Fruit fly (Drosophila melanogaster): Measurements from ENCODE around the gene Top1.

The Top1 gene

dm6 chrX:15319699-15320482 is 612 bp downstream of the Top1 start:
- TF ChIP-seq CG8119 (GFP tag; IDR thresholded peaks at IDR 0.05): 0 out of 3 replicates have a peak, but pooled peaks have one; percentile 37
- TF ChIP-seq achi (GFP tag; optimal IDR thresholded peaks at IDR 0.05): no peak
- TF ChIP-seq CG11762 (GFP tag; optimal IDR thresholded peaks at IDR 0.05; ENCODE audit: insufficient read depth): no peak
- TF ChIP-seq CG1621 (tag; optimal IDR thresholded peaks at IDR 0.05): no peak
- TF ChIP-seq CG3919 (GFP tag; optimal IDR thresholded peaks at IDR 0.05): no peak
- peak; percentile 61 for TF ChIP-seq Eip78C (GFP tag)
- TF ChIP-seq Eip93F (GFP tag; optimal IDR thresholded peaks at IDR 0.05): no peak
- TF ChIP-seq Hr39 (GFP tag; optimal IDR thresholded peaks at IDR 0.05): no peak
- TF ChIP-seq CG6163 (GFP tag; IDR thresholded peaks at IDR 0.05): peak; percentile 21; the same call in 1 of the 3 replicates
- peak; percentile 75 for TF ChIP-seq svp (GFP tag)
- no peak for TF ChIP-seq CG10631 (GFP tag; optimal IDR thresholded peaks at IDR 0.05)
- TF ChIP-seq eg (GFP tag; IDR thresholded peaks at IDR 0.05): peak; percentile 24; the same call in 1 of the 3 replicates
- TF ChIP-seq vri (GFP tag; optimal IDR thresholded peaks at IDR 0.05): no peak
- no peak for TF ChIP-seq fd85E (GFP tag; optimal IDR thresholded peaks at IDR 0.05)
- TF ChIP-seq acj6 (GFP tag; optimal IDR thresholded peaks at IDR 0.05): no peak
- TF ChIP-seq cyc (GFP tag; optimal IDR thresholded peaks at IDR 0.05): no peak

DNA sequence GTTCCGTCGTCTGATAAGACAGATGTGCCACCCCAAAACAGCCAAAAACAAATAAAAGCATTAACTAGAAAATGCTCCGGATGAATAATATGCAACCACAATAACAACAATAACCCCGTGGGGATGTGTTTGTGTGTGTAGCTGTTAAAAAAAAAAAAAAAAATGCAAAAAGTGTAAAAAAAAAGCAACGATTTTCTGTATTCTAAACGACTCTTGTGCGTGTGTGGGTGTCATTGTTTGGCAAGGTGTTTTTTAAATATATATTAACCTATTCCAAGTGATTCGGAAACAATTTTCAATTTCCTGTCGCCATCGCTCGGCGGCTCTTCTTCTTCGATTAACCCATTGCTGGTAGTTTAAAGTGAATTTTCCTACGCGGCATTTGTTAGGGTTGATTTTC is 1.2 kb downstream of the Top1 start:
- no peak for TF ChIP-seq Eip75B (GFP tag; optimal IDR thresholded peaks at IDR 0.05)
- no peak for TF ChIP-seq lz (GFP tag; optimal IDR thresholded peaks at IDR 0.05)
- peak; percentile 17 for TF ChIP-seq dsx (GFP tag; optimal IDR thresholded peaks at IDR 0.05; ENCODE audit: poor library complexity, severe bottlenecking)
- peak; percentile 58 to 77 for TF ChIP-seq ss (GFP tag; optimal IDR thresholded peaks at IDR 0.05)
- no peak for TF ChIP-seq fkh (GFP tag; optimal IDR thresholded peaks at IDR 0.05)
- no peak for TF ChIP-seq achi (GFP tag; optimal IDR thresholded peaks at IDR 0.05)
- peak; percentile 5 for TF ChIP-seq CG6792 (GFP tag; optimal IDR thresholded peaks at IDR 0.05)
- peak; percentile 32 for TF ChIP-seq OdsH (GFP tag; optimal IDR thresholded peaks at IDR 0.05)
- no peak for TF ChIP-seq CG10631 (GFP tag; optimal IDR thresholded peaks at IDR 0.05)
- peak in 1 of 2 experiments; percentile 16 for TF ChIP-seq salr (GFP tag; optimal IDR thresholded peaks at IDR 0.05)
- no peak for TF ChIP-seq Sox15 (GFP tag; optimal IDR thresholded peaks at IDR 0.05)
- no peak for TF ChIP-seq fd85E (GFP tag; optimal IDR thresholded peaks at IDR 0.05)
- TF ChIP-seq CG6276 (GFP tag; optimal IDR thresholded peaks at IDR 0.05): peak; percentile 38
- TF ChIP-seq CG8119 (GFP tag; IDR thresholded peaks at IDR 0.05): peak; percentile 77
- TF ChIP-seq Hr39 (GFP tag; optimal IDR thresholded peaks at IDR 0.05): no peak
- TF ChIP-seq Hr4 (GFP tag; optimal IDR thresholded peaks at IDR 0.05): peak; percentile 23
- TF ChIP-seq topi (GFP tag; optimal IDR thresholded peaks at IDR 0.05): no peak
- TF ChIP-seq Lpt (GFP tag; optimal IDR thresholded peaks at IDR 0.05): peak; percentile 40
- TF ChIP-seq Eip78C (GFP tag): peak; percentile 80
- peak; percentile 42 for TF ChIP-seq Ets96B (tag; optimal IDR thresholded peaks at IDR 0.05)
- no peak for TF ChIP-seq CG11902 (GFP tag; optimal IDR thresholded peaks at IDR 0.05)
- no peak for TF ChIP-seq Hr38 (GFP tag; optimal IDR thresholded peaks at IDR 0.05)
- no peak for TF ChIP-seq Smox (GFP tag; optimal IDR thresholded peaks at IDR 0.05)
- no peak for TF ChIP-seq CG6854 (GFP tag; optimal IDR thresholded peaks at IDR 0.05)
- TF ChIP-seq CG3032 (tag; optimal IDR thresholded peaks at IDR 0.05): peak; percentile 11
- no peak for TF ChIP-seq Gug (GFP tag; IDR thresholded peaks at IDR 0.05)
- TF ChIP-seq CG16779 (tag; optimal IDR thresholded peaks at IDR 0.05): peak; percentile 45
- TF ChIP-seq Sox102F (GFP tag; optimal IDR thresholded peaks at IDR 0.05): peak; percentile 33
- TF ChIP-seq cyc (GFP tag; optimal IDR thresholded peaks at IDR 0.05): no peak
- TF ChIP-seq dac (GFP tag; optimal IDR thresholded peaks at IDR 0.05): no peak
- peak; percentile 74 for TF ChIP-seq eg (GFP tag; IDR thresholded peaks at IDR 0.05)
- no peak for TF ChIP-seq CG1621 (tag; optimal IDR thresholded peaks at IDR 0.05)
- TF ChIP-seq CG9139 (GFP tag; optimal IDR thresholded peaks at IDR 0.05): peak; percentile 55
- no peak for TF ChIP-seq CG4318 (GFP tag; optimal IDR thresholded peaks at IDR 0.05)
- TF ChIP-seq svp (GFP tag): no peak
- TF ChIP-seq fd59A (GFP tag; optimal IDR thresholded peaks at IDR 0.05): no peak
- TF ChIP-seq spab (GFP tag; optimal IDR thresholded peaks at IDR 0.05): peak; percentile 44
- TF ChIP-seq Ets21C (GFP tag; optimal IDR thresholded peaks at IDR 0.05): no peak
- peak; percentile 57 for TF ChIP-seq CG15336 (GFP tag; IDR thresholded peaks at IDR 0.05)
- TF ChIP-seq esn (GFP tag; optimal IDR thresholded peaks at IDR 0.05): peak; percentile 3
- TF ChIP-seq CG32006 (GFP tag; optimal IDR thresholded peaks at IDR 0.05): peak; percentile 16
- no peak for TF ChIP-seq CG31627 (GFP tag; optimal IDR thresholded peaks at IDR 0.05)

All from whole organism, prepupa.